Fruit fly (Drosophila melanogaster) whole organism, embryonic: ENCODE data around the gene ftz.
A peak's percentile ranks its signal among the peaks of the same experiment; 100 is the strongest.

Experiments used
- Antp ChIP-seq: fragments of 200-800 bp; sonication (Bioruptor generic); optimal IDR thresholded peaks from 3 replicates; lab custom pipeline; 2016; ENCODE audit warnings: missing biosample characterization, missing genetic modification characterization
- B-H2 ChIP-seq: fragments of 200-800 bp; sonication (Bioruptor generic); optimal IDR thresholded peaks from 2 replicates; lab custom pipeline; 2018; ENCODE audit warnings: missing biosample characterization, mild to moderate bottlenecking, missing genetic modification characterization
- Bgb ChIP-seq: fragments of 200-800 bp; sonication (Bioruptor generic); IDR thresholded peaks from 2 replicates; pipeline ENCODE4 v1.3.6; 2022; ENCODE audit warnings: missing biosample characterization, missing genetic modification characterization; ENCODE audit not compliant: partially characterized antibody
- CG10321 ChIP-seq: fragments of 200-800 bp; sonication (Bioruptor generic); IDR thresholded peaks from 2 replicates; pipeline ENCODE4 v1.3.6; 2022; ENCODE audit warnings: missing biosample characterization, missing genetic modification characterization
- CG12219 ChIP-seq: fragments of 200-800 bp; sonication (Bioruptor generic); optimal IDR thresholded peaks from 3 replicates; lab custom pipeline; 2018; ENCODE audit warnings: missing biosample characterization, mild to moderate bottlenecking, missing genetic modification characterization
- CG13624 ChIP-seq: fragments of 200-800 bp; sonication (Bioruptor generic); optimal IDR thresholded peaks from 2 replicates; lab custom pipeline; 2016; ENCODE audit warnings: missing biosample characterization, missing genetic modification characterization
- CG14050 ChIP-seq: fragments of 200-800 bp; sonication (Bioruptor generic); IDR thresholded peaks from 3 replicates; pipeline ENCODE4 v1.3.6; 2022; ENCODE audit warnings: missing biosample characterization, missing genetic modification characterization
- CG15073 ChIP-seq: fragments of 200-800 bp; sonication (Bioruptor generic); optimal IDR thresholded peaks from 2 replicates; lab custom pipeline; 2016; ENCODE audit warnings: missing biosample characterization, missing genetic modification characterization
- CG15479 ChIP-seq: fragments of 200-800 bp; sonication (Bioruptor generic); optimal IDR thresholded peaks from 3 replicates; lab custom pipeline; 2019; ENCODE audit warnings: missing biosample characterization, mild to moderate bottlenecking, missing genetic modification characterization, moderate library complexity
- CG18011 ChIP-seq: fragments of 200-800 bp; sonication (Bioruptor generic); optimal IDR thresholded peaks from 2 replicates; lab custom pipeline; 2017; ENCODE audit warnings: missing biosample characterization, missing genetic modification characterization, mild to moderate bottlenecking, moderate library complexity, missing genotype
- CG2116 ChIP-seq: fragments of 200-800 bp; sonication (Bioruptor generic); optimal IDR thresholded peaks from 3 replicates; lab custom pipeline; 2018; ENCODE audit warnings: missing biosample characterization, mild to moderate bottlenecking, missing genetic modification characterization
- CG31224 ChIP-seq: fragments of 200-800 bp; sonication (Bioruptor generic); IDR thresholded peaks from 2 replicates; pipeline ENCODE4 v1.3.6; 2022; ENCODE audit warnings: missing biosample characterization, missing genetic modification characterization
- CG34224 ChIP-seq: fragments of 200-800 bp; sonication (Bioruptor generic); IDR thresholded peaks from 3 replicates; pipeline ENCODE4 v1.3.6; 2022; ENCODE audit warnings: missing biosample characterization, missing genetic modification characterization; ENCODE audit not compliant: partially characterized antibody
- CG3726 ChIP-seq: fragments of 200-800 bp; sonication (Bioruptor generic); IDR thresholded peaks from 3 replicates; pipeline ENCODE4, ENCODE4 v1.3.6; 2022; ENCODE audit warnings: missing biosample characterization, missing genetic modification characterization
- CG4617 ChIP-seq: fragments of 200-800 bp; sonication (Bioruptor generic); optimal IDR thresholded peaks from 3 replicates; lab custom pipeline; 2016; ENCODE audit warnings: missing biosample characterization, missing genetic modification characterization, borderline replicate concordance
- CG4707 ChIP-seq: fragments of 200-800 bp; sonication (Bioruptor generic); optimal IDR thresholded peaks from 2 replicates; lab custom pipeline; 2018; ENCODE audit warnings: missing biosample characterization, mild to moderate bottlenecking, missing genetic modification characterization, moderate library complexity
- CG6683 ChIP-seq: fragments of 200-800 bp; sonication (Bioruptor generic); optimal IDR thresholded peaks from 2 replicates; lab custom pipeline; 2017; ENCODE audit warnings: missing biosample characterization, mild to moderate bottlenecking, missing genetic modification characterization, missing genetic modification reagents
- CG6765 ChIP-seq: fragments of 200-800 bp; sonication (Bioruptor generic); optimal IDR thresholded peaks from 3 replicates; lab custom pipeline; 2017; ENCODE audit warnings: missing biosample characterization, mild to moderate bottlenecking, missing genetic modification characterization
- CG7556 ChIP-seq: fragments of 200-800 bp; sonication (Bioruptor generic); optimal IDR thresholded peaks from 2 replicates; lab custom pipeline; 2017; ENCODE audit warnings: missing biosample characterization, mild to moderate bottlenecking, missing genetic modification characterization
- CG7839 ChIP-seq: fragments of 200-800 bp; sonication (Bioruptor generic); optimal IDR thresholded peaks from 3 replicates; lab custom pipeline; 2018; ENCODE audit warnings: missing biosample characterization, mild to moderate bottlenecking, missing genetic modification characterization, moderate library complexity
- CG8478 ChIP-seq: fragments of >200 bp; optimal IDR thresholded peaks from 2 replicates; lab custom pipeline; 2018
- Camta ChIP-seq: fragments of 200-800 bp; sonication (Bioruptor generic); optimal IDR thresholded peaks from 2 replicates; lab custom pipeline; 2016; ENCODE audit warnings: missing biosample characterization, missing genetic modification characterization
- CoRest ChIP-seq: fragments of 200-800 bp; sonication (Bioruptor generic); optimal IDR thresholded peaks from 3 replicates; lab custom pipeline; 2018; ENCODE audit warnings: missing biosample characterization, mild to moderate bottlenecking, missing genetic modification characterization, moderate library complexity
- Deaf1 ChIP-seq: fragments of 200-800 bp; optimal IDR thresholded peaks from 3 replicates; lab custom pipeline; 2019; ENCODE audit warnings: missing biosample characterization, mild to moderate bottlenecking, missing genetic modification characterization, moderate library complexity
- E2f2 ChIP-seq: fragments of 200-800 bp; sonication (Bioruptor generic); IDR thresholded peaks from 2 replicates; pipeline ENCODE4 v1.3.6; 2022; ENCODE audit warnings: missing biosample characterization, missing genetic modification characterization
- Eip74EF ChIP-seq, 2 experiments: fragments of 200-800 bp in 1 of 2; fragments of >200 bp in 1 of 2; sonication (Bioruptor generic) in 1 of 2; optimal IDR thresholded peaks; 2 replicates each; lab custom pipeline; 2017 to 2019; ENCODE audit warnings: missing biosample characterization in 2 of 2, missing genetic modification characterization in 2 of 2, mild to moderate bottlenecking in 1 of 2, moderate library complexity in 1 of 2
- Elba2 ChIP-seq: fragments of 200-800 bp; sonication (Bioruptor generic); optimal IDR thresholded peaks from 3 replicates; lab custom pipeline; 2016; ENCODE audit warnings: missing biosample characterization, missing genetic modification characterization
- Ets97D ChIP-seq: fragments of 200-800 bp; sonication (Bioruptor generic); optimal IDR thresholded peaks from 3 replicates; lab custom pipeline; 2016; ENCODE audit warnings: missing biosample characterization, missing genetic modification characterization
- HLH54F ChIP-seq: fragments of 200-800 bp; sonication (Bioruptor generic); optimal IDR thresholded peaks from 3 replicates; lab custom pipeline; 2016; ENCODE audit warnings: missing biosample characterization, missing genetic modification characterization
- Pdp1 ChIP-seq, 2 experiments: fragments of 200-800 bp; sonication (Bioruptor generic); optimal IDR thresholded peaks; 3 replicates each; lab custom pipeline; 2016; ENCODE audit warnings: missing biosample characterization in 2 of 2, missing genetic modification characterization in 2 of 2, mild to moderate bottlenecking in 1 of 2, moderate library complexity in 1 of 2
- Rfx ChIP-seq: fragments of 200-800 bp; sonication (Bioruptor generic); IDR thresholded peaks from 2 replicates; pipeline ENCODE4 v1.3.6; 2022; ENCODE audit warnings: missing biosample characterization, missing genetic modification characterization
- Six4 ChIP-seq: fragments of 200-800 bp; sonication (Bioruptor generic); optimal IDR thresholded peaks from 2 replicates; lab custom pipeline; 2016; ENCODE audit warnings: missing biosample characterization, missing genetic modification characterization
- Sry-δ ChIP-seq: fragments of 200-800 bp; sonication (Bioruptor generic); optimal IDR thresholded peaks from 2 replicates; lab custom pipeline; 2016; ENCODE audit warnings: missing biosample characterization, missing genetic modification characterization
- Ssrp ChIP-seq: fragments of 200-800 bp; sonication (Bioruptor generic); optimal IDR thresholded peaks from 2 replicates; lab custom pipeline; 2018; ENCODE audit warnings: missing biosample characterization, mild to moderate bottlenecking, missing genetic modification characterization, moderate library complexity
- ara ChIP-seq: fragments of 200-800 bp; sonication (Bioruptor generic); IDR thresholded peaks from 2 replicates; pipeline ENCODE4 v1.3.6; 2022; ENCODE audit warnings: missing biosample characterization, missing genetic modification characterization
- chinmo ChIP-seq: fragments of 200-800 bp; sonication (Bioruptor generic); IDR thresholded peaks from 4 replicates; pipeline ENCODE4 v1.3.6; 2022; ENCODE audit warnings: missing biosample characterization, missing genetic modification characterization; ENCODE audit not compliant: partially characterized antibody
- chm ChIP-seq: fragments of 200-800 bp; sonication (Bioruptor generic); IDR thresholded peaks from 2 replicates; pipeline ENCODE4 v1.3.6; 2022; ENCODE audit warnings: missing biosample characterization, missing genetic modification characterization
- chn ChIP-seq: fragments of 200-800 bp; sonication (Bioruptor generic); optimal IDR thresholded peaks from 2 replicates; lab custom pipeline; 2016; ENCODE audit warnings: missing biosample characterization, missing genetic modification characterization
- corto ChIP-seq: fragments of 200-800 bp; sonication (Bioruptor generic); optimal IDR thresholded peaks from 2 replicates; lab custom pipeline; 2016; ENCODE audit warnings: missing biosample characterization, mild to moderate bottlenecking, missing genetic modification characterization, moderate library complexity
- croc ChIP-seq: fragments of 200-800 bp; sonication (Bioruptor generic); conservative IDR thresholded peaks from 3 replicates; pipeline ENCODE4 v1.3.6; 2022; ENCODE audit warnings: missing biosample characterization, missing genetic modification characterization
- eyg ChIP-seq: fragments of 200-800 bp; sonication (Bioruptor generic); optimal IDR thresholded peaks from 3 replicates; lab custom pipeline; 2016; ENCODE audit warnings: missing biosample characterization, missing genetic modification characterization
- gcm2 ChIP-seq: fragments of 200-800 bp; sonication (Bioruptor generic); optimal IDR thresholded peaks from 2 replicates; lab custom pipeline; 2016; ENCODE audit warnings: missing biosample characterization, missing genetic modification characterization
- gt ChIP-seq: fragments of 200-800 bp; sonication (Bioruptor generic); IDR thresholded peaks from 2 replicates; pipeline ENCODE4 v1.3.6; 2022; ENCODE audit warnings: missing biosample characterization, missing genetic modification characterization
- ken ChIP-seq: fragments of 200-800 bp; sonication (Bioruptor generic); IDR thresholded peaks from 3 replicates; pipeline ENCODE4 v1.3.6; 2022; ENCODE audit warnings: missing biosample characterization, missing genetic modification characterization
- kni ChIP-seq: fragments of 200-800 bp; sonication (Bioruptor generic); optimal IDR thresholded peaks from 3 replicates; lab custom pipeline; 2017; ENCODE audit warnings: mild to moderate bottlenecking, missing biosample characterization, missing genetic modification reagents, missing genetic modification characterization
- lmd ChIP-seq: fragments of 200-800 bp; sonication (Bioruptor generic); IDR thresholded peaks from 2 replicates; pipeline ENCODE4 v1.3.6; 2022; ENCODE audit warnings: missing biosample characterization, missing genetic modification characterization
- nau ChIP-seq: fragments of 200-800 bp; sonication (Bioruptor generic); optimal IDR thresholded peaks from 3 replicates; lab custom pipeline; 2017; ENCODE audit warnings: missing biosample characterization, mild to moderate bottlenecking, missing genetic modification characterization, missing genetic modification reagents
- pros ChIP-seq: fragments of 200-800 bp; sonication (Bioruptor generic); optimal IDR thresholded peaks from 3 replicates; lab custom pipeline; 2019; ENCODE audit warnings: missing biosample characterization, mild to moderate bottlenecking, missing genetic modification characterization, moderate library complexity
- twi ChIP-seq: fragments of 200-800 bp; optimal IDR thresholded peaks from 2 replicates; lab custom pipeline; 2019; ENCODE audit warnings: missing biosample characterization, mild to moderate bottlenecking, missing genetic modification characterization, moderate library complexity
- wek ChIP-seq: fragments of 200-800 bp; sonication (Bioruptor generic); optimal IDR thresholded peaks from 3 replicates; lab custom pipeline; 2018; ENCODE audit warnings: missing biosample characterization, mild to moderate bottlenecking, missing genetic modification characterization, moderate library complexity
- zf30C ChIP-seq: fragments of 200-800 bp; sonication (Bioruptor generic); optimal IDR thresholded peaks from 3 replicates; lab custom pipeline; 2018; ENCODE audit warnings: missing biosample characterization, mild to moderate bottlenecking, missing genetic modification characterization
- zfh1 ChIP-seq: fragments of 200-800 bp; sonication (Bioruptor generic); IDR thresholded peaks from 3 replicates; pipeline ENCODE4 v1.3.6; 2022; ENCODE audit warnings: missing biosample characterization, missing genetic modification characterization

The ftz gene

DNA sequence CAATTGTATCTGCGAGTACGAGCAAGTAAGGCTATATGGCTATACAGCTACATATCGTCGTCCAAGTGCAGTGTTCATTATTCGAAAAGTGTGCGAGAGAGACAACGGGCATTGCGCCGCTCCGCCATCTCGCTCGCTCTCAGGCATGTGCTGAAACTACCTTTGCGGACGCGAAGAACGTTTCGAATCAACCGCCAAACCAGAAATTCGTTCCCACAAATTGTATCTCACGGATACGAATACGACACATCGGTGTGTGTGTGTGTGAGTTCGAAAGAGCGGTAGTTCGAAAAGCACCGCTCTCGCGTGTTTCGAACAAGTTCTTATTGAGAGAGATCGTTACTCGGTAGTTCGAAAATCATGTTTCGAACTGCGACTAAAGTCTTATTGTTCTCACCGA is 15.5 kb upstream of the ftz start:
- no peak for TF ChIP-seq nau
- TF ChIP-seq Deaf1, result peak; percentile 61
- TF ChIP-seq E2f2, result peak; percentile 71
- TF ChIP-seq CG12219 (GFP tag; lab: Kevin White, UChicago), result no peak
- TF ChIP-seq CG4707, result no peak
- no peak for TF ChIP-seq chn (GFP tag; lab: Kevin White, UChicago)
- TF ChIP-seq Elba2 (GFP tag; lab: Kevin White, UChicago), result peak; percentile 79
- TF ChIP-seq HLH54F (GFP tag; lab: Kevin White, UChicago), result no peak
- TF ChIP-seq zfh1 (GFP tag; lab: Robert Waterston, UW), result no peak
- no peak for TF ChIP-seq CG14050 (GFP tag; lab: Robert Waterston, UW)
- TF ChIP-seq corto, result no peak
- TF ChIP-seq CG18011 (GFP tag; lab: Kevin White, UChicago), result no peak
- no peak for TF ChIP-seq ken
- TF ChIP-seq CG2116, result no peak
- TF ChIP-seq chinmo, result peak; percentile 92
- TF ChIP-seq Rfx (GFP tag; lab: Robert Waterston, UW), result no peak
- no peak for TF ChIP-seq CG15073 (GFP tag; lab: Kevin White, UChicago)
- no peak for TF ChIP-seq CG31224 (GFP tag; lab: Robert Waterston, UW)
- no peak for TF ChIP-seq Camta (GFP tag; lab: Kevin White, UChicago)
- TF ChIP-seq zf30C (GFP tag; lab: Kevin White, UChicago), result no peak
- peak; percentile 96 for TF ChIP-seq CG10321 (GFP tag; lab: Robert Waterston, UW)
- TF ChIP-seq ara, result no peak
- TF ChIP-seq Eip74EF (GFP tag; optimal IDR thresholded peaks at IDR 0.05; lab: Kevin White, UChicago), result no peak
- TF ChIP-seq Sry-δ (GFP tag; lab: Kevin White, UChicago), result no peak
- TF ChIP-seq CG4617, result no peak
- TF ChIP-seq Ssrp (tag; lab: Kevin White, UChicago), result no peak
- TF ChIP-seq croc (GFP tag; lab: Robert Waterston, UW), result no peak
- no peak for TF ChIP-seq CG3726 (GFP tag; lab: Robert Waterston, UW)
- peak; percentile 96 for TF ChIP-seq CG8478 (lab: Kevin White, UChicago)
- TF ChIP-seq CG6765, result no peak
- no peak for TF ChIP-seq gcm2 (GFP tag; lab: Kevin White, UChicago)
- TF ChIP-seq Antp, result no peak
- TF ChIP-seq Pdp1 (GFP tag; optimal IDR thresholded peaks at IDR 0.05; lab: Kevin White, UChicago), result no peak
- no peak for TF ChIP-seq CG7556 (GFP tag; lab: Kevin White, UChicago)
- no peak for TF ChIP-seq CG13624 (GFP tag; lab: Kevin White, UChicago)
- no peak for TF ChIP-seq B-H2 (GFP tag; lab: Kevin White, UChicago)
- TF ChIP-seq CG15479 (GFP tag; lab: Kevin White, UChicago), result peak; percentile 60
- TF ChIP-seq pros (GFP tag; lab: Kevin White, UChicago), result peak; percentile 38
- TF ChIP-seq gt (GFP tag; lab: Robert Waterston, UW), result no peak
- TF ChIP-seq Six4 (GFP tag; lab: Kevin White, UChicago), result no peak
- TF ChIP-seq CoRest (tag; lab: Kevin White, UChicago), result peak; percentile 57
- no peak for TF ChIP-seq wek (GFP tag; lab: Kevin White, UChicago)
- TF ChIP-seq kni (GFP tag; lab: Kevin White, UChicago), result peak; percentile 71
- TF ChIP-seq CG7839, result no peak
- TF ChIP-seq CG6683, result no peak
- no peak for TF ChIP-seq Bgb (GFP tag; lab: Robert Waterston, UW)
- TF ChIP-seq CG34224 (GFP tag; lab: Robert Waterston, UW), result no peak
- TF ChIP-seq eyg (GFP tag; lab: Kevin White, UChicago), result no peak
- TF ChIP-seq twi, result peak; percentile 28
- TF ChIP-seq chm (GFP tag; lab: Robert Waterston, UW), result no peak
- TF ChIP-seq lmd (GFP tag; lab: Robert Waterston, UW), result no peak
- TF ChIP-seq Ets97D (GFP tag; lab: Kevin White, UChicago), result no peak
